Worm (Caenorhabditis elegans) whole organism, L4/young adult: Measurements from ENCODE around the gene F09G2.2.

ENCODE experiments used
- W03F9.2 ChIP-seq: fragments of 150-350 bp; optimal IDR thresholded peaks from 2 replicates; lab custom pipeline; 2014; ENCODE audit warnings: missing biosample characterization, missing genetic modification characterization
- him-1 ChIP-seq: sonication (generic microtip); optimal IDR thresholded peaks from 2 replicates; lab custom pipeline; 2016; ENCODE audit warnings: missing genotype, missing genetic modification reagents, missing genetic modification characterization, missing compliant biosample characterization

- TF ChIP-seq him-1, result no peak
- TF ChIP-seq W03F9.2 (tag; lab: Kevin White, UChicago), result no peak
Observed at ce11 chrV:7163477-7164114, 33.1 kb upstream of the F09G2.2 start, which contains the start of gene ugt-41.
